Worm (Caenorhabditis elegans) whole organism, mixed stage, embryonic: ENCODE results near the gene C12D8.13.

Experiments
- ceh-43 ChIP-seq: fragments of 200-800 bp; sonication (Bioruptor generic); optimal IDR thresholded peaks from 2 replicates; lab custom pipeline; 2018; ENCODE audit warnings: mild to moderate bottlenecking, missing genetic modification characterization, moderate library complexity, missing compliant biosample characterization
- ceh-83 ChIP-seq: fragments of 200-800 bp; sonication (Bioruptor generic); optimal IDR thresholded peaks from 2 replicates; lab custom pipeline; 2018; ENCODE audit warnings: mild to moderate bottlenecking, missing genetic modification characterization, missing compliant biosample characterization
- ces-1 ChIP-seq: fragments of 150-350 bp; optimal IDR thresholded peaks from 2 replicates; lab custom pipeline; 2014; ENCODE audit warnings: missing biosample characterization, missing genetic modification reagents, missing genetic modification characterization
- elt-3 ChIP-seq: fragments of 150-350 bp; optimal IDR thresholded peaks from 2 replicates; lab custom pipeline; 2014; ENCODE audit warnings: missing biosample characterization, missing genetic modification characterization
- lin-13 ChIP-seq: fragments of 150-350 bp; optimal IDR thresholded peaks from 2 replicates; lab custom pipeline; 2014; ENCODE audit warnings: missing biosample characterization, missing genetic modification characterization
- mab-5 ChIP-seq: fragments of 150-350 bp; optimal IDR thresholded peaks from 2 replicates; lab custom pipeline; 2014; ENCODE audit warnings: missing biosample characterization, missing genetic modification characterization
- nhr-12 ChIP-seq: fragments of 150-350 bp; optimal IDR thresholded peaks from 2 replicates; lab custom pipeline; 2014; ENCODE audit warnings: missing biosample characterization, missing genetic modification characterization
- nhr-76 ChIP-seq: sonication (generic microtip); optimal IDR thresholded peaks from 2 replicates; lab custom pipeline; 2017; ENCODE audit warnings: missing biosample characterization, missing genetic modification characterization
- pha-4 ChIP-seq: fragments of 150-350 bp; optimal IDR thresholded peaks from 2 replicates; lab custom pipeline; 2018; ENCODE audit warnings: missing biosample characterization, missing genetic modification reagents, missing genetic modification characterization
- unc-39 ChIP-seq: fragments of 150-350 bp; optimal IDR thresholded peaks from 2 replicates; lab custom pipeline; 2014; ENCODE audit warnings: missing biosample characterization, missing genetic modification characterization
- ztf-11 ChIP-seq: fragments of 150-350 bp; optimal IDR thresholded peaks from 2 replicates; lab custom pipeline; 2014; ENCODE audit warnings: missing biosample characterization, missing genetic modification characterization

DNA sequence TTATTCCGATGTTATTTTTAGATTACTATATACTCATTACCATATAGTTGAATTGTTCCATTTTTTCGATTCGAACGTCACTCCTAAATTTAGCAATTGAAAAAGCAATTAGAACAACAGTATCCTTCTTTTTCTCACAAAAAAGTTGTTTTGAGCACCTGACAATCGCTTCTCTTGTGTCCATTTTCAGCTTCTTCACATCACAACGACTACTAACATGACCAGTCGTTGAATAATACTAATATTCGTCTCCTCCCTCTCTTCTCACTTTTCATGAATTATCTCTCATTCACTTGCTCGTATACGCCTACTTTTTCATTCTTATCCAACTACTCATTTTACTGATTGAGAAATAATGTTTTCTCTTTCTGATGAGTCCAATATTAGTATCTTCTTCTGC, 3.8 kb downstream of the C12D8.13 start, which contains the start of gene ZK856.14:
- no peak for TF ChIP-seq ztf-11 (tag; lab: Kevin White, UChicago)
- no peak for TF ChIP-seq elt-3 (tag; lab: Kevin White, UChicago)
- no peak for TF ChIP-seq unc-39 (tag; lab: Kevin White, UChicago)
- no peak for TF ChIP-seq ceh-43 (GFP tag; lab: Kevin White, UChicago)
- no peak for TF ChIP-seq nhr-12
- TF ChIP-seq mab-5 (tag; lab: Kevin White, UChicago) = no peak
- TF ChIP-seq ceh-83 (GFP tag; lab: Kevin White, UChicago) = no peak
- no peak for TF ChIP-seq lin-13 (tag; lab: Kevin White, UChicago)
- no peak for TF ChIP-seq nhr-76
- TF ChIP-seq ces-1 (GFP tag; lab: Kevin White, UChicago) = no peak
- no peak for TF ChIP-seq pha-4 (tag; lab: Kevin White, UChicago)
